Fruit fly (Drosophila melanogaster) whole organism, embryonic: ENCODE measurements around the gene CG6040.

Source experiments
- CG12391 ChIP-seq: fragments of 200-800 bp; sonication (Bioruptor generic); optimal IDR thresholded peaks from 3 replicates; lab custom pipeline; 2018; ENCODE audit warnings: missing biosample characterization, mild to moderate bottlenecking, missing genetic modification characterization, moderate library complexity
- CG12744 ChIP-seq: fragments of 200-800 bp; sonication (Bioruptor generic); optimal IDR thresholded peaks from 2 replicates; lab custom pipeline; 2016; ENCODE audit warnings: missing biosample characterization, missing genetic modification characterization
- CG13624 ChIP-seq: fragments of 200-800 bp; sonication (Bioruptor generic); optimal IDR thresholded peaks from 2 replicates; lab custom pipeline; 2016; ENCODE audit warnings: missing biosample characterization, missing genetic modification characterization
- CG14441 ChIP-seq: fragments of 200-800 bp; sonication (Bioruptor generic); IDR thresholded peaks from 2 replicates; pipeline ENCODE4 v1.3.6; 2022; ENCODE audit warnings: missing biosample characterization, missing genetic modification characterization
- CG1602 ChIP-seq: fragments of 200-800 bp; sonication (Bioruptor generic); optimal IDR thresholded peaks from 3 replicates; lab custom pipeline; 2016; ENCODE audit warnings: missing biosample characterization, missing genetic modification characterization
- CG1603 ChIP-seq: fragments of 200-800 bp; sonication (Bioruptor generic); optimal IDR thresholded peaks from 2 replicates; lab custom pipeline; 2019; ENCODE audit warnings: missing biosample characterization, mild to moderate bottlenecking, missing genetic modification characterization, moderate library complexity
- CG16863 ChIP-seq: fragments of 200-800 bp; sonication (Bioruptor generic); optimal IDR thresholded peaks from 3 replicates; lab custom pipeline; 2016; ENCODE audit warnings: missing biosample characterization, missing genetic modification characterization
- CG17359 ChIP-seq: fragments of 200-800 bp; sonication (Bioruptor generic); optimal IDR thresholded peaks from 3 replicates; lab custom pipeline; 2018; ENCODE audit warnings: missing biosample characterization, mild to moderate bottlenecking, missing genetic modification characterization, moderate library complexity
- CG18011 ChIP-seq: fragments of 200-800 bp; sonication (Bioruptor generic); optimal IDR thresholded peaks from 2 replicates; lab custom pipeline; 2017; ENCODE audit warnings: missing biosample characterization, missing genetic modification characterization, mild to moderate bottlenecking, moderate library complexity, missing genotype
- CG2202 ChIP-seq: fragments of 200-800 bp; sonication (Bioruptor generic); optimal IDR thresholded peaks from 2 replicates; lab custom pipeline; 2018; ENCODE audit warnings: missing biosample characterization, mild to moderate bottlenecking, missing genetic modification characterization
- CG31388 ChIP-seq: fragments of 200-800 bp; sonication (Bioruptor generic); optimal IDR thresholded peaks from 2 replicates; lab custom pipeline; 2016; ENCODE audit warnings: missing biosample characterization, missing genetic modification characterization
- CG4820 ChIP-seq: fragments of 200-800 bp; sonication (Bioruptor generic); optimal IDR thresholded peaks from 3 replicates; lab custom pipeline; 2016; ENCODE audit warnings: missing biosample characterization, missing genetic modification characterization
- CG5180 ChIP-seq: fragments of 200-800 bp; sonication (Bioruptor generic); optimal IDR thresholded peaks from 3 replicates; lab custom pipeline; 2017; ENCODE audit warnings: missing biosample characterization, missing genetic modification characterization, mild to moderate bottlenecking, moderate library complexity, missing genetic modification reagents
- CG6254 ChIP-seq: fragments of 200-800 bp; sonication (Bioruptor generic); optimal IDR thresholded peaks from 3 replicates; lab custom pipeline; 2017; ENCODE audit warnings: mild to moderate bottlenecking, missing biosample characterization, missing genetic modification reagents, missing genetic modification characterization
- CG7839 ChIP-seq: fragments of 200-800 bp; sonication (Bioruptor generic); optimal IDR thresholded peaks from 3 replicates; lab custom pipeline; 2018; ENCODE audit warnings: missing biosample characterization, mild to moderate bottlenecking, missing genetic modification characterization, moderate library complexity
- CG8359 ChIP-seq: fragments of 200-800 bp; sonication (Bioruptor generic); optimal IDR thresholded peaks from 2 replicates; lab custom pipeline; 2017; ENCODE audit warnings: missing biosample characterization, mild to moderate bottlenecking, missing genetic modification characterization, borderline replicate concordance
- CTCF ChIP-seq: fragments of 200-800 bp; sonication (Bioruptor generic); optimal IDR thresholded peaks from 2 replicates; lab custom pipeline; 2017; ENCODE audit warnings: missing biosample characterization, mild to moderate bottlenecking, missing genetic modification characterization, moderate library complexity
- E2f1 ChIP-seq: fragments of 200-800 bp; sonication (Bioruptor generic); IDR thresholded peaks from 2 replicates; pipeline ENCODE4 v1.3.6; 2022; ENCODE audit warnings: missing biosample characterization, missing genetic modification characterization
- HLH54F ChIP-seq: fragments of 200-800 bp; sonication (Bioruptor generic); optimal IDR thresholded peaks from 3 replicates; lab custom pipeline; 2016; ENCODE audit warnings: missing biosample characterization, missing genetic modification characterization
- Hmx ChIP-seq: fragments of 200-800 bp; sonication (Bioruptor generic); optimal IDR thresholded peaks from 2 replicates; lab custom pipeline; 2016; ENCODE audit warnings: missing biosample characterization, missing genetic modification characterization
- Hr78 ChIP-seq, 2 experiments: fragments of 200-800 bp in 1 of 2; fragments of >200 bp in 1 of 2; sonication (Bioruptor generic) in 1 of 2; optimal IDR thresholded peaks; 2 replicates each; lab custom pipeline; 2017 to 2019; ENCODE audit warnings: missing biosample characterization in 2 of 2, missing genetic modification characterization in 2 of 2, mild to moderate bottlenecking in 1 of 2, moderate library complexity in 1 of 2
- MTF-1 ChIP-seq: fragments of 200-800 bp; sonication (Bioruptor generic); optimal IDR thresholded peaks from 2 replicates; lab custom pipeline; 2018; ENCODE audit warnings: missing biosample characterization, mild to moderate bottlenecking, missing genetic modification characterization, borderline replicate concordance
- Oli ChIP-seq: fragments of 200-800 bp; sonication (Bioruptor generic); optimal IDR thresholded peaks from 2 replicates; lab custom pipeline; 2018; ENCODE audit warnings: missing biosample characterization, mild to moderate bottlenecking, missing genetic modification characterization, moderate library complexity
- Side ChIP-seq: fragments of 200-800 bp; sonication (Bioruptor generic); optimal IDR thresholded peaks from 2 replicates; lab custom pipeline; 2016; ENCODE audit warnings: missing biosample characterization, missing genetic modification characterization
- Sry-δ ChIP-seq: fragments of 200-800 bp; sonication (Bioruptor generic); optimal IDR thresholded peaks from 2 replicates; lab custom pipeline; 2016; ENCODE audit warnings: missing biosample characterization, missing genetic modification characterization
- Xbp1 ChIP-seq: fragments of 200-800 bp; sonication (Bioruptor generic); optimal IDR thresholded peaks from 3 replicates; lab custom pipeline; 2016; ENCODE audit warnings: missing biosample characterization, mild to moderate bottlenecking, missing genetic modification characterization
- ap ChIP-seq: fragments of 200-800 bp; sonication (Bioruptor generic); IDR thresholded peaks from 2 replicates; pipeline ENCODE4 v1.3.6; 2022; ENCODE audit warnings: missing biosample characterization, missing genetic modification characterization
- bbx ChIP-seq: fragments of 200-800 bp; sonication (Bioruptor generic); IDR thresholded peaks from 2 replicates; pipeline ENCODE4 v1.3.6; 2022; ENCODE audit warnings: missing biosample characterization, missing genetic modification characterization; ENCODE audit not compliant: partially characterized antibody
- dimm ChIP-seq: fragments of 200-800 bp; sonication (Bioruptor generic); IDR thresholded peaks from 2 replicates; pipeline ENCODE4 v1.3.6; 2022; ENCODE audit warnings: missing biosample characterization, missing genetic modification characterization
- dmrt99B ChIP-seq: fragments of 200-800 bp; sonication (Bioruptor generic); optimal IDR thresholded peaks from 2 replicates; lab custom pipeline; 2018; ENCODE audit warnings: missing biosample characterization, mild to moderate bottlenecking, missing genetic modification characterization, moderate library complexity
- eve ChIP-seq, 2 experiments: fragments of >200 bp; optimal IDR thresholded peaks; 2 replicates each; lab custom pipeline; 2017; ENCODE audit warnings: missing biosample characterization in 2 of 2, missing genetic modification characterization in 2 of 2
- fd96Cb ChIP-seq: fragments of 200-800 bp; sonication (Bioruptor generic); optimal IDR thresholded peaks from 2 replicates; lab custom pipeline; 2018; ENCODE audit warnings: missing biosample characterization, mild to moderate bottlenecking, missing genetic modification characterization, moderate library complexity
- gsb-n ChIP-seq: fragments of 200-800 bp; sonication (Bioruptor generic); optimal IDR thresholded peaks from 3 replicates; lab custom pipeline; 2018; ENCODE audit warnings: missing biosample characterization, mild to moderate bottlenecking, missing genetic modification characterization
- jigr1 ChIP-seq: fragments of 200-800 bp; sonication (Bioruptor generic); IDR thresholded peaks from 3 replicates; pipeline ENCODE4 v1.3.6; 2022; ENCODE audit warnings: missing biosample characterization, missing genetic modification characterization
- ken ChIP-seq: fragments of 200-800 bp; sonication (Bioruptor generic); IDR thresholded peaks from 3 replicates; pipeline ENCODE4 v1.3.6; 2022; ENCODE audit warnings: missing biosample characterization, missing genetic modification characterization
- lmd ChIP-seq: fragments of 200-800 bp; sonication (Bioruptor generic); IDR thresholded peaks from 2 replicates; pipeline ENCODE4 v1.3.6; 2022; ENCODE audit warnings: missing biosample characterization, missing genetic modification characterization
- lola ChIP-seq, 3 experiments: fragments of >200 bp in 2 of 3; fragments of 200-800 bp in 1 of 3; sonication (Bioruptor generic) in 1 of 3; optimal IDR thresholded peaks; 2 replicates each; lab custom pipeline; 2017 to 2019; ENCODE audit warnings: missing biosample characterization in 3 of 3, missing genetic modification characterization in 3 of 3, mild to moderate bottlenecking in 1 of 3, moderate library complexity in 1 of 3
- mirr ChIP-seq: fragments of 200-800 bp; sonication (Bioruptor generic); optimal IDR thresholded peaks from 3 replicates; lab custom pipeline; 2018; ENCODE audit warnings: missing biosample characterization, mild to moderate bottlenecking, missing genetic modification characterization
- nmo ChIP-seq: fragments of 200-800 bp; sonication (Bioruptor generic); optimal IDR thresholded peaks from 2 replicates; lab custom pipeline; 2018; ENCODE audit warnings: missing biosample characterization, mild to moderate bottlenecking, missing genetic modification characterization, moderate library complexity
- oc ChIP-seq: fragments of 200-800 bp; sonication (Bioruptor generic); optimal IDR thresholded peaks from 2 replicates; lab custom pipeline; 2018; ENCODE audit warnings: missing biosample characterization, mild to moderate bottlenecking, missing genetic modification characterization, moderate library complexity
- onecut ChIP-seq: fragments of 200-800 bp; sonication (Bioruptor generic); IDR thresholded peaks from 2 replicates; pipeline ENCODE4 v1.3.6; 2022; ENCODE audit warnings: missing biosample characterization, missing genetic modification characterization
- otp ChIP-seq: fragments of 200-800 bp; sonication (Bioruptor generic); IDR thresholded peaks from 3 replicates; pipeline ENCODE4, ENCODE4 v1.3.6; 2022; ENCODE audit warnings: missing biosample characterization, missing genetic modification characterization
- phol ChIP-seq: fragments of 200-800 bp; sonication (Bioruptor generic); optimal IDR thresholded peaks from 3 replicates; lab custom pipeline; 2018; ENCODE audit warnings: missing biosample characterization, mild to moderate bottlenecking, missing genetic modification characterization, moderate library complexity
- psq ChIP-seq: fragments of 200-800 bp; sonication (Bioruptor generic); optimal IDR thresholded peaks from 2 replicates; lab custom pipeline; 2017; ENCODE audit warnings: missing biosample characterization, missing genetic modification characterization
- pum ChIP-seq: fragments of 200-800 bp; sonication (Bioruptor generic); optimal IDR thresholded peaks from 2 replicates; lab custom pipeline; 2016; ENCODE audit warnings: missing biosample characterization, missing genetic modification characterization
- ro ChIP-seq: fragments of 200-800 bp; sonication (Bioruptor generic); IDR thresholded peaks from 2 replicates; pipeline ENCODE4 v1.3.6; 2022; ENCODE audit warnings: missing biosample characterization, missing genetic modification characterization
- row ChIP-seq: fragments of 200-800 bp; sonication (Bioruptor generic); IDR thresholded peaks from 3 replicates; pipeline ENCODE4 v1.3.6; 2022; ENCODE audit warnings: missing biosample characterization, missing genetic modification characterization
- unc-4 ChIP-seq: fragments of 200-800 bp; sonication (Bioruptor generic); IDR thresholded peaks from 2 replicates; pipeline ENCODE4 v1.3.6; 2022; ENCODE audit warnings: missing biosample characterization, missing genetic modification characterization; ENCODE audit not compliant: partially characterized antibody

Gene CG6040

DNA sequence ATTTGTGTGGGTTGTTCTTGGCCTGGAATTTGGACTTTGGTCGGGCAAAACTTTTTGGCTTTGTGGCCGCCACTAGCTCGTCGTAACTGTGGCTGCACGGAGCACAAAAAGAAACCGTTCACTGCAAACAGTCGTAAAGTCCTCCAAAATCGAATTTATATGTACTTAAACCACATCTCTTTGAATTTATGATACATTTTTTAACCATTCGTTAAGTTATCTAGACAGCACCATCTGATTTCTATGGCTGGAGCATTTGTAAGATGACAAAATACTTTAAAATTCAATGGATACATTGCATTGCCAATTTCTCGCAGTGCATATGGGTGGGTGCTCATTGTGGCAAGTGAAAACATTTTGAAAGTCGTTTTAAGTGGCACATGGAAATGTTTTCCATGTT lies 7.4 kb downstream of the CG6040 start (continued):
- TF ChIP-seq bbx: no peak
- no peak for TF ChIP-seq MTF-1 (GFP tag; lab: Kevin White, UChicago)
- peak; percentile 48 for TF ChIP-seq CG1603 (tag; lab: Kevin White, UChicago)
- TF ChIP-seq psq: no peak
- no peak for TF ChIP-seq ro (GFP tag; lab: Robert Waterston, UW)
- TF ChIP-seq CG13624 (GFP tag; lab: Kevin White, UChicago): no peak
- TF ChIP-seq CG12391 (tag; lab: Kevin White, UChicago): peak; percentile 9
- peak; percentile 19 for TF ChIP-seq phol (tag; lab: Kevin White, UChicago)
- TF ChIP-seq dimm: no peak
- no peak for TF ChIP-seq CG7839 (tag; lab: Kevin White, UChicago)
- peak; percentile 10 for TF ChIP-seq nmo (GFP tag; lab: Kevin White, UChicago)
- TF ChIP-seq row (GFP tag; lab: Robert Waterston, UW): 0 out of 3 replicates have a peak, but pooled peaks have one; percentile 10
- no peak for TF ChIP-seq CG5180 (GFP tag; lab: Kevin White, UChicago)
- TF ChIP-seq Hr78 (GFP tag; optimal IDR thresholded peaks at IDR 0.05; lab: Kevin White, UChicago): no peak
- TF ChIP-seq CG12744 (GFP tag; lab: Kevin White, UChicago): no peak
- TF ChIP-seq dmrt99B (tag; lab: Kevin White, UChicago): peak; percentile 9
- TF ChIP-seq, all 482 proteins: peak for 26

- TF ChIP-seq CTCF: no peak
- TF ChIP-seq mirr (GFP tag; lab: Kevin White, UChicago): no peak
- TF ChIP-seq Xbp1: peak; percentile 20
- TF ChIP-seq CG18011 (GFP tag; lab: Kevin White, UChicago): no peak
- TF ChIP-seq CG6254: peak; percentile 1
- TF ChIP-seq fd96Cb: peak; percentile 54
- TF ChIP-seq CG14441: no peak
- TF ChIP-seq ap: peak; percentile 47; the same call in 1 of the 2 replicates
- TF ChIP-seq onecut: no peak
- TF ChIP-seq lola (GFP tag; optimal IDR thresholded peaks at IDR 0.05; lab: Kevin White, UChicago): peak in 1 of 3 experiments; percentile 46
- TF ChIP-seq oc (tag; lab: Kevin White, UChicago): peak; percentile 3
- no peak for TF ChIP-seq jigr1 (GFP tag; lab: Robert Waterston, UW)
- TF ChIP-seq CG2202: peak; percentile 2
- TF ChIP-seq otp (GFP tag; lab: Robert Waterston, UW): peak; percentile 54; the same call in 1 of the 3 replicates
- TF ChIP-seq dmrt99B (tag; lab: Kevin White, UChicago): peak; percentile 76
- TF ChIP-seq Hmx (GFP tag; lab: Kevin White, UChicago): no peak
- TF ChIP-seq CG4820 (GFP tag; lab: Kevin White, UChicago): peak; percentile 27
- TF ChIP-seq ken (GFP tag; lab: Robert Waterston, UW): peak; percentile 41; the same call in 1 of the 3 replicates
- TF ChIP-seq CG12391 (tag; lab: Kevin White, UChicago): peak; percentile 33
- TF ChIP-seq CG17359 (tag; lab: Kevin White, UChicago): peak; percentile 40
- peak; percentile 18 for TF ChIP-seq CG16863
- peak; percentile 4 for TF ChIP-seq nmo (GFP tag; lab: Kevin White, UChicago)
- no peak for TF ChIP-seq HLH54F
- peak; percentile 55 for TF ChIP-seq gsb-n (tag; lab: Kevin White, UChicago)
- TF ChIP-seq Side: no peak
- peak; percentile 3 for TF ChIP-seq Sry-δ (GFP tag; lab: Kevin White, UChicago)
- TF ChIP-seq CG8359 (GFP tag; lab: Kevin White, UChicago): peak; percentile 8
- TF ChIP-seq CG31388 (GFP tag; lab: Kevin White, UChicago): no peak
- TF ChIP-seq lmd (GFP tag; lab: Robert Waterston, UW): peak; percentile 21; the same call in 1 of the 2 replicates
- peak; percentile 13 for TF ChIP-seq pum
- peak; percentile 53 for TF ChIP-seq phol (tag; lab: Kevin White, UChicago)
- peak in 1 of 2 experiments; percentile 69 for TF ChIP-seq eve (GFP tag; optimal IDR thresholded peaks at IDR 0.05; lab: Kevin White, UChicago)
- peak; percentile 10 for TF ChIP-seq CG1602 (GFP tag; lab: Kevin White, UChicago)
- TF ChIP-seq unc-4 (GFP tag; lab: Robert Waterston, UW): no peak
- peak; percentile 16; the same call in 1 of the 2 replicates for TF ChIP-seq E2f1 (GFP tag; lab: Robert Waterston, UW)
- TF ChIP-seq Oli: peak; percentile 36
Measured at dm6 chr3R:19105821-19106220, 9.1 kb downstream of the CG6040 start.
